Worm (Caenorhabditis elegans): ENCODE measurements around the gene aakg-4.

Gene aakg-4

ce11 chrX:2301821-2302220 is 17.3 kb downstream of the aakg-4 start:
- TF ChIP-seq tra-4 (tag; optimal IDR thresholded peaks at IDR 0.05) = no peak
- TF ChIP-seq tbx-37 (GFP tag; conservative IDR thresholded peaks at IDR 0.05) = no peak
- no peak for TF ChIP-seq hmbx-1 (tag; optimal IDR thresholded peaks at IDR 0.05)
- no peak for TF ChIP-seq pes-1 (GFP tag; IDR thresholded peaks at IDR 0.05)
- TF ChIP-seq scrt-1 (GFP tag; IDR thresholded peaks at IDR 0.05) = no peak
- no peak for TF ChIP-seq ets-7 (tag; optimal IDR thresholded peaks at IDR 0.05)
- no peak for TF ChIP-seq sea-1 (GFP tag; conservative IDR thresholded peaks at IDR 0.05)
- TF ChIP-seq ceh-13 (GFP tag; optimal IDR thresholded peaks at IDR 0.05) = no peak
- no peak for TF ChIP-seq flt-1 (GFP tag; IDR thresholded peaks at IDR 0.05)
- TF ChIP-seq aly-1 (tag; optimal IDR thresholded peaks at IDR 0.05) = no peak
- TF ChIP-seq ceh-36 (tag; optimal IDR thresholded peaks at IDR 0.05) = no peak
- no peak for TF ChIP-seq ama-1 (optimal IDR thresholded peaks at IDR 0.05)
- no peak for TF ChIP-seq tbx-11 (GFP tag; IDR thresholded peaks at IDR 0.05)
- no peak for TF ChIP-seq B0310.2 (tag; optimal IDR thresholded peaks at IDR 0.05)
- TF ChIP-seq F13C5.2 (tag; optimal IDR thresholded peaks at IDR 0.05) = no peak

DNA sequence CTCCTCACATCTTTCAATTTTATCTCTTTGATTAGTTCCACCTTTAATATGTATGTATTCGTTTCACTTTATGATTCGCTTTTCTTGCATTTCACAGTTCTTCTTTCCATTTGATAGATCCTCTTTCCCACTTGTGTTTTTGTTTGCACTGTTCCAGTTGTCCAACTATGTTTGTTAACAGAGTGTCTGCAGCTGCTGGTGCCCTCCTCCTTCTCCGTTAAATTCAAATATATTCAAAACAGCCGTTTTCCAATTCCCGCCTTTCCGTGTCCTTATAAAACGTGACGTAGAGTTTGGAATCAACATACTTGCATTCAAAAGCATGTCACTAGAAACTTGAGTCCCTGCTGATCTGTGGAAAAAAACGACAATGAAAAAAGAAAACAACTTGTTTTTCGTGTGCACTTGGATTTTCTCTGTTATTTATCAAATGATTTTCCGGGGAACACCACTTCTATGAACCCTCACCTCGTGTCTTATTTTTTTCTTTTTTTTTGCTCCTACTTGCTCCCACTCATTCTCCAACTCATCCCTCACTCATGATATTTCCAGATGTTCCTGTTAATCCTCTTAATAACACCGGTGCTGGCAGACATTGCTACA is 24.8 kb downstream of the aakg-4 start, which contains the start of gene T10H10.2:
Gene T10H10.2, plus strand, starts transcription at position 553 of the 603 bp plus-strand sequence.
- TF ChIP-seq hmg-4 (GFP tag; optimal IDR thresholded peaks at IDR 0.05) = no peak
- no peak for TF ChIP-seq ets-7 (tag; optimal IDR thresholded peaks at IDR 0.05)
- no peak for TF ChIP-seq hmbx-1 (tag; optimal IDR thresholded peaks at IDR 0.05)
- no peak for TF ChIP-seq ceh-36 (tag; optimal IDR thresholded peaks at IDR 0.05)
- TF ChIP-seq aly-1 (tag; optimal IDR thresholded peaks at IDR 0.05) = no peak

- TF ChIP-seq hmg-4 (GFP tag; optimal IDR thresholded peaks at IDR 0.05) (peak; percentile 67), scrt-1 (GFP tag; IDR thresholded peaks at IDR 0.05) (no peak), aly-1 (tag; optimal IDR thresholded peaks at IDR 0.05) (no peak), hmbx-1 (tag; optimal IDR thresholded peaks at IDR 0.05) (no peak), sea-1 (GFP tag; conservative IDR thresholded peaks at IDR 0.05) (no peak), ama-1 (optimal IDR thresholded peaks at IDR 0.05) (no peak), B0310.2 (tag; optimal IDR thresholded peaks at IDR 0.05) (no peak), F13C5.2 (tag; optimal IDR thresholded peaks at IDR 0.05) (peak; percentile 9), flt-1 (GFP tag; IDR thresholded peaks at IDR 0.05) (no peak), ceh-36 (tag; optimal IDR thresholded peaks at IDR 0.05) (no peak), hnd-1 (tag; optimal IDR thresholded peaks at IDR 0.05) (no peak), tbx-11 (GFP tag; IDR thresholded peaks at IDR 0.05) (no peak)
These were observed 31.2 kb downstream of the aakg-4 start for ce11 chrX:2287977-2288387.

DNA sequence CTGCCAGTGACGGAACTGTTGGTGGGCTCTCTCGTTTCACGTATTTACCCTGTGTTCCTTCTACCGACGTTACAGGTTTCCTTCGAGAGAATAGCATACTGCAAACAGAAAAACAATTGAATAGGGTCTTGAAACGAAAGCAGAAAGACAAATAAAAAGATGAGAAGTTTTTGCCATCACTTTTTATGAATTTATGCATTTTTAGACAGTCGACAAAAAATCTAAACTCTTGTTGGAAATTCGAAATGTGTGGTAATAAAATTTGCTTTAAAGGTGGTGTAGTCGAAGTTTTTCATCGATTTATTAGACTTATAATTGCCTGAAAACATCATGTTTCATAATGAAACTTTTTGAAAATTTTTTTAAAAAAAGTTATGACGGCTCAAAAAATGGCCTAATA is 32.0 kb downstream of the aakg-4 start, which contains the start of gene sav-1:
Gene sav-1, minus strand, starts transcription at position 101 of the 400 bp plus-strand sequence.
- no peak for TF ChIP-seq tbx-11 (GFP tag; IDR thresholded peaks at IDR 0.05)
- TF ChIP-seq pes-1 (GFP tag; IDR thresholded peaks at IDR 0.05) = no peak
- no peak for TF ChIP-seq ceh-13 (GFP tag; optimal IDR thresholded peaks at IDR 0.05)
- TF ChIP-seq ceh-36 (tag; optimal IDR thresholded peaks at IDR 0.05) = no peak
- TF ChIP-seq aly-1 (tag; optimal IDR thresholded peaks at IDR 0.05) = no peak
- no peak for TF ChIP-seq scrt-1 (GFP tag; IDR thresholded peaks at IDR 0.05)
- no peak for TF ChIP-seq tbx-37 (GFP tag; conservative IDR thresholded peaks at IDR 0.05)
- no peak for TF ChIP-seq hmg-4 (GFP tag; optimal IDR thresholded peaks at IDR 0.05)
- TF ChIP-seq ets-7 (tag; optimal IDR thresholded peaks at IDR 0.05) = no peak
- no peak for TF ChIP-seq flt-1 (GFP tag; IDR thresholded peaks at IDR 0.05)
- no peak for TF ChIP-seq ama-1 (optimal IDR thresholded peaks at IDR 0.05)

ce11 chrX:2276000-2276399 is 43.1 kb downstream of the aakg-4 start:
- no peak for TF ChIP-seq tbx-11 (GFP tag; IDR thresholded peaks at IDR 0.05)

- TF ChIP-seq ceh-36 (tag; optimal IDR thresholded peaks at IDR 0.05) (no peak), tra-4 (tag; optimal IDR thresholded peaks at IDR 0.05) (no peak), tbx-11 (GFP tag; IDR thresholded peaks at IDR 0.05) (no peak), scrt-1 (GFP tag; IDR thresholded peaks at IDR 0.05) (no peak), F13C5.2 (tag; optimal IDR thresholded peaks at IDR 0.05) (no peak), sea-1 (GFP tag; conservative IDR thresholded peaks at IDR 0.05) (no peak), hmg-4 (GFP tag; optimal IDR thresholded peaks at IDR 0.05) (no peak), ets-7 (tag; optimal IDR thresholded peaks at IDR 0.05) (no peak), flt-1 (GFP tag; IDR thresholded peaks at IDR 0.05) (no peak), pes-1 (GFP tag; IDR thresholded peaks at IDR 0.05) (no peak), tbx-37 (GFP tag; conservative IDR thresholded peaks at IDR 0.05) (no peak), B0310.2 (tag; optimal IDR thresholded peaks at IDR 0.05) (no peak), ama-1 (optimal IDR thresholded peaks at IDR 0.05) (no peak), hnd-1 (tag; optimal IDR thresholded peaks at IDR 0.05) (no peak), hmbx-1 (tag; optimal IDR thresholded peaks at IDR 0.05) (no peak), ceh-13 (GFP tag; optimal IDR thresholded peaks at IDR 0.05) (no peak), aly-1 (tag; optimal IDR thresholded peaks at IDR 0.05) (no peak)
These were observed 44.9 kb downstream of the aakg-4 start, which contains the start of gene AH9.4 for ce11 chrX:2274237-2274636. TSS of gene AH9.4 (minus strand) at chrX:2274337.

ce11 chrX:2271429-2271828 is 47.7 kb downstream of the aakg-4 start:
- TF ChIP-seq hmg-4 (GFP tag; optimal IDR thresholded peaks at IDR 0.05) = no peak
- TF ChIP-seq tbx-37 (GFP tag; conservative IDR thresholded peaks at IDR 0.05) = no peak
- no peak for TF ChIP-seq tra-4 (tag; optimal IDR thresholded peaks at IDR 0.05)
- no peak for TF ChIP-seq hnd-1 (tag; optimal IDR thresholded peaks at IDR 0.05)
- TF ChIP-seq flt-1 (GFP tag; IDR thresholded peaks at IDR 0.05) = no peak
- no peak for TF ChIP-seq ceh-36 (tag; optimal IDR thresholded peaks at IDR 0.05)
- no peak for TF ChIP-seq hmbx-1 (tag; optimal IDR thresholded peaks at IDR 0.05)
- TF ChIP-seq ceh-13 (GFP tag; optimal IDR thresholded peaks at IDR 0.05) = no peak
- TF ChIP-seq ets-7 (tag; optimal IDR thresholded peaks at IDR 0.05) = no peak

ce11 chrX:2267956-2268355 is 51.2 kb downstream of the aakg-4 start, which contains the start of gene AH9.6:
TSS of gene AH9.6 (minus strand) at chrX:2268138.
- TF ChIP-seq tra-4 (tag; optimal IDR thresholded peaks at IDR 0.05) (no peak), ets-7 (tag; optimal IDR thresholded peaks at IDR 0.05) (no peak), ceh-13 (GFP tag; optimal IDR thresholded peaks at IDR 0.05) (no peak), B0310.2 (tag; optimal IDR thresholded peaks at IDR 0.05) (no peak), scrt-1 (GFP tag; IDR thresholded peaks at IDR 0.05) (no peak), pes-1 (GFP tag; IDR thresholded peaks at IDR 0.05) (no peak), flt-1 (GFP tag; IDR thresholded peaks at IDR 0.05) (no peak), sea-1 (GFP tag; conservative IDR thresholded peaks at IDR 0.05) (no peak), F13C5.2 (tag; optimal IDR thresholded peaks at IDR 0.05) (no peak), hmg-4 (GFP tag; optimal IDR thresholded peaks at IDR 0.05) (no peak), ama-1 (optimal IDR thresholded peaks at IDR 0.05) (no peak), hmbx-1 (tag; optimal IDR thresholded peaks at IDR 0.05) (no peak), aly-1 (tag; optimal IDR thresholded peaks at IDR 0.05) (no peak), ceh-36 (tag; optimal IDR thresholded peaks at IDR 0.05) (no peak), hnd-1 (tag; optimal IDR thresholded peaks at IDR 0.05) (no peak), tbx-11 (GFP tag; IDR thresholded peaks at IDR 0.05) (no peak), tbx-37 (GFP tag; conservative IDR thresholded peaks at IDR 0.05) (no peak)

Measured in whole organism, early embryonic.